Worm (Caenorhabditis elegans) whole organism, late embryonic: Measurements from ENCODE around the gene B0284.3.
A peak's percentile ranks its signal among the peaks of the same experiment; 100 is the strongest.

Experiments
- C38D4.7 ChIP-seq: fragments of 200-800 bp; sonication (Bioruptor generic); optimal IDR thresholded peaks from 2 replicates; lab custom pipeline; 2018; ENCODE audit warnings: mild to moderate bottlenecking, missing genetic modification characterization, moderate library complexity, missing compliant biosample characterization
- K09A11.1 ChIP-seq: sonication (generic microtip); optimal IDR thresholded peaks from 2 replicates; lab custom pipeline; 2017; ENCODE audit warnings: antibody characterized with exemption, mild to moderate bottlenecking, missing genetic modification characterization, missing compliant biosample characterization; ENCODE audit not compliant: insufficient read depth
- T23F11.4 ChIP-seq: fragments of 200-800 bp; sonication (Bioruptor generic); optimal IDR thresholded peaks from 2 replicates; lab custom pipeline; 2018; ENCODE audit warnings: mild to moderate bottlenecking, missing genetic modification characterization, missing compliant biosample characterization
- Y22D7AL.16 ChIP-seq: sonication (generic microtip); optimal IDR thresholded peaks from 2 replicates; lab custom pipeline; 2016; ENCODE audit warnings: missing genetic modification characterization, missing compliant biosample characterization
- ceh-14 ChIP-seq: sonication (generic microtip); optimal IDR thresholded peaks from 2 replicates; lab custom pipeline; 2016; ENCODE audit warnings: missing genotype, missing genetic modification characterization, missing compliant biosample characterization
- ceh-18 ChIP-seq: sonication (generic microtip); optimal IDR thresholded peaks from 2 replicates; lab custom pipeline; 2016; ENCODE audit warnings: missing genetic modification characterization, missing compliant biosample characterization
- ceh-2 ChIP-seq: sonication (generic microtip); optimal IDR thresholded peaks from 2 replicates; lab custom pipeline; 2016; ENCODE audit warnings: missing genotype, missing genetic modification characterization, missing compliant biosample characterization
- ceh-30 ChIP-seq: fragments of 150-350 bp; optimal IDR thresholded peaks from 2 replicates; lab custom pipeline; 2014; ENCODE audit warnings: missing biosample characterization, missing genetic modification characterization
- ceh-34 ChIP-seq: sonication (generic microtip); optimal IDR thresholded peaks from 2 replicates; lab custom pipeline; 2016; ENCODE audit warnings: mild to moderate bottlenecking, missing genetic modification characterization, missing compliant biosample characterization
- ceh-45 ChIP-seq: fragments of 200-800 bp; sonication (Bioruptor generic); IDR thresholded peaks from 2 replicates; pipeline ENCODE4 v1.3.6; 2022; ENCODE audit warnings: missing genetic modification reagents, missing genetic modification characterization, missing compliant biosample characterization
- ceh-48 ChIP-seq: sonication (generic microtip); optimal IDR thresholded peaks from 2 replicates; lab custom pipeline; 2016; ENCODE audit warnings: missing genetic modification characterization, inconsistent platforms, missing compliant biosample characterization
- ceh-6 ChIP-seq: fragments of 200-800 bp; sonication (Bioruptor generic); optimal IDR thresholded peaks from 2 replicates; lab custom pipeline; 2018; ENCODE audit warnings: mild to moderate bottlenecking, missing genetic modification characterization, missing compliant biosample characterization
- che-1 ChIP-seq: sonication (generic microtip); optimal IDR thresholded peaks from 2 replicates; lab custom pipeline; 2016; ENCODE audit warnings: mild to moderate bottlenecking, missing genetic modification characterization, missing compliant biosample characterization
- elt-2 ChIP-seq: sonication (generic microtip); optimal IDR thresholded peaks from 2 replicates; lab custom pipeline; 2016; ENCODE audit warnings: missing genetic modification reagents, missing genetic modification characterization, missing compliant biosample characterization
- ets-4 ChIP-seq: sonication (generic microtip); optimal IDR thresholded peaks from 2 replicates; lab custom pipeline; 2016; ENCODE audit warnings: missing genetic modification characterization, missing compliant biosample characterization
- fax-1 ChIP-seq: sonication (generic microtip); optimal IDR thresholded peaks from 2 replicates; lab custom pipeline; 2016; ENCODE audit warnings: missing genotype, missing genetic modification characterization, missing compliant biosample characterization
- fkh-6 ChIP-seq: sonication (generic microtip); optimal IDR thresholded peaks from 2 replicates; lab custom pipeline; 2016; ENCODE audit warnings: missing genetic modification characterization, missing compliant biosample characterization
- hlh-15 ChIP-seq: sonication (generic microtip); optimal IDR thresholded peaks from 2 replicates; lab custom pipeline; 2016; ENCODE audit warnings: missing genetic modification characterization, missing compliant biosample characterization
- hlh-6 ChIP-seq: sonication (generic microtip); optimal IDR thresholded peaks from 2 replicates; lab custom pipeline; 2016; ENCODE audit warnings: missing genotype, missing genetic modification characterization, missing compliant biosample characterization
- lin-11 ChIP-seq: fragments of 200-800 bp; sonication (Bioruptor generic); optimal IDR thresholded peaks from 2 replicates; lab custom pipeline; 2018; ENCODE audit warnings: mild to moderate bottlenecking, missing genetic modification characterization, missing compliant biosample characterization
- mec-3 ChIP-seq: sonication (generic microtip); optimal IDR thresholded peaks from 2 replicates; lab custom pipeline; 2016; ENCODE audit warnings: borderline replicate concordance, missing genetic modification characterization, missing compliant biosample characterization
- nfya-1 ChIP-seq: sonication (generic microtip); optimal IDR thresholded peaks from 2 replicates; lab custom pipeline; 2017; ENCODE audit warnings: missing genetic modification characterization, mild to moderate bottlenecking, missing compliant biosample characterization, antibody characterized with exemption, moderate library complexity
- nhr-11 ChIP-seq: fragments of 150-350 bp; optimal IDR thresholded peaks from 2 replicates; lab custom pipeline; 2014; ENCODE audit warnings: missing biosample characterization, missing genetic modification characterization
- nhr-232 ChIP-seq: sonication (generic microtip); optimal IDR thresholded peaks from 2 replicates; lab custom pipeline; 2016; ENCODE audit warnings: missing genetic modification characterization, missing compliant biosample characterization
- npax-4 ChIP-seq: sonication (generic microtip); optimal IDR thresholded peaks from 2 replicates; lab custom pipeline; 2016; ENCODE audit warnings: missing genetic modification characterization, missing compliant biosample characterization
- pat-9 ChIP-seq: fragments of 200-800 bp; sonication (Bioruptor generic); optimal IDR thresholded peaks from 2 replicates; lab custom pipeline; 2018; ENCODE audit warnings: mild to moderate bottlenecking, missing genetic modification characterization, moderate library complexity, missing compliant biosample characterization
- pha-2 ChIP-seq: sonication (generic microtip); optimal IDR thresholded peaks from 2 replicates; lab custom pipeline; 2017; ENCODE audit warnings: mild to moderate bottlenecking, missing genetic modification characterization, missing compliant biosample characterization
- rnt-1 ChIP-seq: sonication (generic microtip); optimal IDR thresholded peaks from 2 replicates; lab custom pipeline; 2016; ENCODE audit warnings: missing genetic modification characterization, missing compliant biosample characterization
- sox-2 ChIP-seq: fragments of 200-800 bp; sonication (Bioruptor generic); IDR thresholded peaks from 2 replicates; pipeline ENCODE4 v1.3.6; 2022; ENCODE audit warnings: missing genetic modification reagents, missing genetic modification characterization, missing compliant biosample characterization
- syd-9 ChIP-seq: sonication (generic microtip); optimal IDR thresholded peaks from 2 replicates; lab custom pipeline; 2016; ENCODE audit warnings: mild to moderate bottlenecking, missing genetic modification characterization, moderate library complexity, missing compliant biosample characterization
- tbx-2 ChIP-seq: sonication (generic microtip); optimal IDR thresholded peaks from 2 replicates; lab custom pipeline; 2016; ENCODE audit warnings: missing genetic modification characterization, missing compliant biosample characterization
- ttx-3 ChIP-seq: sonication (generic microtip); optimal IDR thresholded peaks from 2 replicates; lab custom pipeline; 2016; ENCODE audit warnings: missing genetic modification reagents, missing genetic modification characterization, missing compliant biosample characterization
- unc-42 ChIP-seq: sonication (generic microtip); optimal IDR thresholded peaks from 2 replicates; lab custom pipeline; 2016; ENCODE audit warnings: missing genotype, missing genetic modification characterization, missing compliant biosample characterization
- unc-55 ChIP-seq: sonication (generic microtip); optimal IDR thresholded peaks from 2 replicates; lab custom pipeline; 2017; ENCODE audit warnings: missing biosample characterization, missing genetic modification reagents, missing genetic modification characterization
- zip-5 ChIP-seq: sonication (generic microtip); optimal IDR thresholded peaks from 2 replicates; lab custom pipeline; 2016; ENCODE audit warnings: missing genetic modification characterization, missing compliant biosample characterization

The B0284.3 gene

DNA sequence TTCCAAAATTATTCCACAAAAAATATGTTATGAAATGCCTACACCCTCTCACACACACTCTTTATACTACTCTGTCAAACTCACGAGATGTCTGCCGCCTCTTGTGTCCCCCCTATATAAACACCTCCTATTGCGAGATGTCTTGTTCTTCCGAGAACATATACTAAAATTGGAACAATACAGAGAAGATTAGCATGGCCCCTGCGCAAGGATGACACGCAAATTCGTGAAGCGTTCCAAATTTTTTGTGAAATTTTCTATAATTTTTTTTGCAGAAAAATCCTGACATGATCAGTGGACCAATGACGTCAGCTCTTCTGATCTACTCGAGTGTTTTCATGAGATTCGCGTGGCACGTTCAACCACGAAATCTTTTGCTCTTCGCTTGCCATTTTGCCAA, 34.4 kb upstream of the B0284.3 start:
- TF ChIP-seq fkh-6 (tag; lab: Kevin White, UChicago) (peak; percentile 19), ceh-6 (peak; percentile 38), hlh-15 (tag; lab: Kevin White, UChicago) (peak; percentile 7), tbx-2 (tag; lab: Kevin White, UChicago) (peak; percentile 44), K09A11.1 (tag; lab: Kevin White, UChicago) (peak; percentile 22), syd-9 (peak; percentile 30), ceh-14 (tag; lab: Kevin White, UChicago) (peak; percentile 41), T23F11.4 (GFP tag; lab: Kevin White, UChicago) (peak; percentile 29), lin-11 (tag; lab: Kevin White, UChicago) (peak; percentile 12), pat-9 (peak; percentile 13), nhr-232 (tag; lab: Kevin White, UChicago) (peak; percentile 9), pha-2 (tag; lab: Kevin White, UChicago) (peak; percentile 42), ceh-45 (GFP tag; lab: Robert Waterston, UW) (peak; percentile 66; the same call in 1 of the 2 replicates), ceh-18 (tag; lab: Kevin White, UChicago) (peak; percentile 11), che-1 (tag; lab: Kevin White, UChicago) (peak; percentile 11), C38D4.7 (GFP tag; lab: Kevin White, UChicago) (peak; percentile 41), nfya-1 (tag; lab: Kevin White, UChicago) (peak; percentile 12), ceh-2 (tag; lab: Kevin White, UChicago) (peak; percentile 5), zip-5 (tag; lab: Kevin White, UChicago) (peak; percentile 8), elt-2 (tag; lab: Kevin White, UChicago) (peak; percentile 57), fax-1 (tag; lab: Kevin White, UChicago) (peak; percentile 20), ceh-34 (tag; lab: Kevin White, UChicago) (peak; percentile 19), unc-42 (tag; lab: Kevin White, UChicago) (peak; percentile 5), hlh-6 (tag; lab: Kevin White, UChicago) (peak; percentile 23), sox-2 (peak; percentile 63), Y22D7AL.16 (tag; lab: Kevin White, UChicago) (peak; percentile 20)
- TF ChIP-seq, all 69 proteins: peak for 26; not testable (repeated sequence) for 43

DNA sequence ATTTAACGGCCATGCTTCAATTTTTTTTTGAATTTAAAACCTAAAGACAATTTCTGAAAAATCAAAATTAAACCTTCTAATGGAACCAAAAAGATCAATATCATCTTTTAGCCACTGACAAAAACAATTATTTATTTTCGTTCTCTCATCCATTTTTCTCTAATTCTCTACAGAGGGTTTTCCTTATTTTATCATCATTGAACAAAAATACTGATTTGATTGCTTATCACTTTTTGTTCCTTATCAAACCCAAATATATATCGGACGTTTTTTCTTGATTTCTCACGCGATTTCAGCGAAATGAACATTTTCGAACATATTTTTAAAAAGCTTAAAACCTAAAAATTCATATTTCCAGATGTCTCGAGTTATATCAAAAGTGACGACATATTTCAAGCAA, 33.5 kb upstream of the B0284.3 start, which contains the start of gene mpc-1:
mpc-1 (plus strand) TSS at position 359 of the 400 bp plus-strand sequence.
- TF ChIP-seq C38D4.7 (GFP tag; lab: Kevin White, UChicago) (no peak), elt-2 (tag; lab: Kevin White, UChicago) (peak; percentile 90)

DNA sequence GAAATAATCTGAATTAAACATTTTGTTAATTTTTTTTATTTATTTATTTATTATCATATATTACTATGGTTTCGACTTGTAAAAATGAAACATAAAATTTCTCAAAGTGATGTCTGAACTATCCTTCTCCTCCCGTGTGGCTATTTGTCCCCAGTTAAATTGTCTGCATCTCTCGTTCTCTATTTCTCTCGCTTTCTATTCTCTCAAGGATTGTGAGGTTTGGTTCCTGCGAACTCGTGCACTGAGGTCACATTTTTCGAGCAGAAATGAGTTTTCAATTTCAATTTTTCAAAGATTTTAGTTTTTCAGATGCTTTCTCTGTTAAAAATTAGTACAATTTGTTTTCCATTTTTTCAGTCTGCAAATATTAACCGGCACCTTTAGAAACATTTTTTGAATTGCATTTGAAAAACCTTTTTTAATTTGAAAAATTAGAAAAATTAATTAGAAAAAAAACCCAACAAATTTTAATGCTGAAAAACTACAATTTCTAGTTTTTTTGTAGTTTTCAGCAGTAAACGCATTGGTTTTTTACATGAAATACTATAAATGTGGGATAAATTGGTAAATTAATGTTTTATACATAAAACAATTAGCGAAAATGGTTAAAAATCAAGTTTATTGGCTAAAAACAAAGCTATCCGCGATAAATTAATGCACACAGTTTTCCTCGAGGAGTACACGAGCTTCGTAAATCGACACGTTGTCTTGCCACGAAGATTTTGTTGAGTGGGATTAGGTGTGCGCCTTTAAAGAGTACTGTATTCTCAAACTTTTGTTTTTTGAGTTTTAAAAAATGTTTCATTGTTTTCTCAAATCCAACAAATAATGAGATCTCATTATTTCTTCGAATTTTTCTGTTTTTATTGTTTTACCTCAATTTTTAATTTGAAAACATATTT, 32.7 kb upstream of the B0284.3 start:
- TF ChIP-seq nhr-11, result no peak
- TF ChIP-seq ceh-6, result no peak
- no peak for TF ChIP-seq npax-4 (tag; lab: Kevin White, UChicago)
- no peak for TF ChIP-seq elt-2 (tag; lab: Kevin White, UChicago)
- TF ChIP-seq rnt-1 (tag; lab: Kevin White, UChicago), result no peak
- TF ChIP-seq nhr-232 (tag; lab: Kevin White, UChicago), result no peak
- TF ChIP-seq ets-4 (tag; lab: Kevin White, UChicago), result no peak
- no peak for TF ChIP-seq unc-55 (GFP tag; lab: Kevin White, UChicago)
- no peak for TF ChIP-seq mec-3 (tag; lab: Kevin White, UChicago)
- no peak for TF ChIP-seq ceh-30 (tag; lab: Kevin White, UChicago)
- TF ChIP-seq ttx-3 (tag; lab: Kevin White, UChicago), result no peak
- TF ChIP-seq ceh-48 (tag; lab: Kevin White, UChicago), result no peak
- TF ChIP-seq, all 69 proteins: peak for 0
